Fruit fly (Drosophila melanogaster) whole organism, prepupa: ENCODE results near the gene GATAe.

Experiments
- CG6163 ChIP-seq: fragments of 200-800 bp; sonication (Bioruptor generic); IDR thresholded peaks from 3 replicates; pipeline ENCODE4 v1.3.6; 2022; ENCODE audit warnings: missing biosample characterization, missing genetic modification characterization
- CG6276 ChIP-seq: fragments of 200-800 bp; sonication (Bioruptor generic); optimal IDR thresholded peaks from 2 replicates; lab custom pipeline; 2017; ENCODE audit warnings: missing biosample characterization, mild to moderate bottlenecking, missing genetic modification characterization
- Sox102F ChIP-seq: fragments of 200-800 bp; sonication (Bioruptor generic); optimal IDR thresholded peaks from 2 replicates; lab custom pipeline; 2016; ENCODE audit warnings: missing biosample characterization, mild to moderate bottlenecking, missing genetic modification characterization
- dsx ChIP-seq: fragments of 200-800 bp; optimal IDR thresholded peaks from 3 replicates; lab custom pipeline; 2019; ENCODE audit warnings: missing biosample characterization, mild to moderate bottlenecking, missing genetic modification characterization, moderate library complexity; ENCODE audit not compliant: poor library complexity, severe bottlenecking
- salr ChIP-seq, 2 experiments: fragments of 200-800 bp; sonication (Bioruptor generic); optimal IDR thresholded peaks; 3 replicates each; lab custom pipeline; 2016 to 2018; ENCODE audit warnings: missing biosample characterization in 2 of 2, missing genetic modification characterization in 2 of 2, mild to moderate bottlenecking in 1 of 2
- spab ChIP-seq: fragments of 200-800 bp; sonication (Bioruptor generic); optimal IDR thresholded peaks from 2 replicates; lab custom pipeline; 2017; ENCODE audit warnings: missing biosample characterization, mild to moderate bottlenecking, missing genetic modification characterization, missing genetic modification reagents

DNA sequence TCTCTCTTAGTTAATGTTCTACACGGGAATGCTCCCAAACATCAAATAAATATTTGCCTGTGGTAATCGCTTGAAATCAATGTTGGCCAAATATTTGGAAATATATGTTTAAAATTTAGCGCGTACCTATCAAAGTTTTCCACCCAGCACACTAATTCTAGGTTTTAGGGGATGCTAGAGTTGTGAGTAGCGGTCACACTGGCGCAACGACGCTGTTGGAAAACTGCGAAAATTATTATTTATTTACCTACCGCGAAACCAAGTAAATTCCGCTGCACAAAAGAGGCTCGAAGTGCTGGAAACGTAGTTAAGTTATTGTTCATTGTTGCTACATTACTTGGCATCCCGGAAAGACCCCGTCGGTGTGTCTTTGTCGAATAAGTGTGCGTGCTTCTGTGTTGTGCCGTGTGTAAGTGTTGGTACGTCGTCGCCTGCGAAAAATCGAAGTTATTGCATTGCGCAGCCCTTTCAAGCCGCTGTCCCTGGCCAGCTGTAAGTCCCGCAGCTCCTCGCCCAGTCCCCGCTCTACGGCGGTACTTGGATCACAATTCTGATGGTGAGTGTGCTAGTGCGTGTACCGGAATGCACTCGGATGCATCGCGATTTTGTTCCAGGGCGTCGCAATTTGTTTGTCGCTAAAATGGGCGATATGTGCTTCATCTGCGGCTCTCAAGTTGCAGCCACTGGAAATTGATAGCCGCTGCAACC, 41.9 kb downstream of the GATAe start, which contains the start of gene msps:
- TF ChIP-seq dsx (GFP tag; lab: Kevin White, UChicago), result no peak
- TF ChIP-seq salr (GFP tag; optimal IDR thresholded peaks at IDR 0.05; lab: Kevin White, UChicago), result no peak
- TF ChIP-seq CG6276, result no peak
- no peak for TF ChIP-seq spab (GFP tag; lab: Kevin White, UChicago)
- no peak for TF ChIP-seq Sox102F
- no peak for TF ChIP-seq CG6163 (GFP tag; lab: Robert Waterston, UW)
